Fruit fly (Drosophila melanogaster) whole organism, embryonic: Measurements from ENCODE around the gene CG7557.
A peak's percentile ranks its signal among the peaks of the same experiment; 100 is the strongest.

Experiments used
- Atf-2 ChIP-seq: fragments of 200-800 bp; sonication (Bioruptor generic); optimal IDR thresholded peaks from 2 replicates; lab custom pipeline; 2016; ENCODE audit warnings: missing biosample characterization, missing genetic modification characterization
- B-H2 ChIP-seq: fragments of 200-800 bp; sonication (Bioruptor generic); optimal IDR thresholded peaks from 2 replicates; lab custom pipeline; 2018; ENCODE audit warnings: missing biosample characterization, mild to moderate bottlenecking, missing genetic modification characterization
- CG10274 ChIP-seq: fragments of 200-800 bp; sonication (Bioruptor generic); optimal IDR thresholded peaks from 3 replicates; lab custom pipeline; 2017; ENCODE audit warnings: missing biosample characterization, mild to moderate bottlenecking, missing genetic modification characterization
- CG1233 ChIP-seq: fragments of 200-800 bp; sonication (Bioruptor generic); optimal IDR thresholded peaks from 4 replicates; lab custom pipeline; 2018; ENCODE audit warnings: missing biosample characterization, mild to moderate bottlenecking, missing genetic modification characterization
- CG14014 ChIP-seq: fragments of 200-800 bp; sonication (Bioruptor generic); IDR thresholded peaks from 2 replicates; pipeline ENCODE4 v1.3.6; 2022; ENCODE audit warnings: missing biosample characterization, missing genetic modification characterization
- CG14441 ChIP-seq: fragments of 200-800 bp; sonication (Bioruptor generic); IDR thresholded peaks from 2 replicates; pipeline ENCODE4 v1.3.6; 2022; ENCODE audit warnings: missing biosample characterization, missing genetic modification characterization
- CG16779 ChIP-seq: fragments of 200-800 bp; sonication (Bioruptor generic); IDR thresholded peaks from 2 replicates; pipeline ENCODE4 v1.3.6; 2022; ENCODE audit warnings: missing biosample characterization, missing genetic modification characterization
- CG16863 ChIP-seq: fragments of 200-800 bp; sonication (Bioruptor generic); optimal IDR thresholded peaks from 3 replicates; lab custom pipeline; 2016; ENCODE audit warnings: missing biosample characterization, missing genetic modification characterization
- CG17186 ChIP-seq: fragments of 200-800 bp; sonication (Bioruptor generic); optimal IDR thresholded peaks from 3 replicates; lab custom pipeline; 2017; ENCODE audit warnings: missing biosample characterization, missing genetic modification reagents, missing genetic modification characterization
- CG17328 ChIP-seq: fragments of 200-800 bp; sonication (Bioruptor generic); IDR thresholded peaks from 2 replicates; pipeline ENCODE4 v1.3.6; 2022; ENCODE audit warnings: missing biosample characterization, missing genetic modification characterization
- CG18011 ChIP-seq: fragments of 200-800 bp; sonication (Bioruptor generic); optimal IDR thresholded peaks from 2 replicates; lab custom pipeline; 2017; ENCODE audit warnings: missing biosample characterization, missing genetic modification characterization, mild to moderate bottlenecking, moderate library complexity, missing genotype
- CG3838 ChIP-seq: fragments of 200-800 bp; sonication (Bioruptor generic); optimal IDR thresholded peaks from 3 replicates; lab custom pipeline; 2016; ENCODE audit warnings: missing biosample characterization, missing genetic modification characterization
- CG5180 ChIP-seq: fragments of 200-800 bp; sonication (Bioruptor generic); optimal IDR thresholded peaks from 3 replicates; lab custom pipeline; 2017; ENCODE audit warnings: missing biosample characterization, missing genetic modification characterization, mild to moderate bottlenecking, moderate library complexity, missing genetic modification reagents
- CG6272 ChIP-seq: fragments of 200-800 bp; sonication (Bioruptor generic); IDR thresholded peaks from 2 replicates; pipeline ENCODE4 v1.3.6; 2022; ENCODE audit warnings: missing biosample characterization, missing genetic modification characterization
- CG6765 ChIP-seq: fragments of 200-800 bp; sonication (Bioruptor generic); optimal IDR thresholded peaks from 3 replicates; lab custom pipeline; 2017; ENCODE audit warnings: missing biosample characterization, mild to moderate bottlenecking, missing genetic modification characterization
- CG6854 ChIP-seq: fragments of 200-800 bp; sonication (Bioruptor generic); optimal IDR thresholded peaks from 3 replicates; lab custom pipeline; 2017; ENCODE audit warnings: missing biosample characterization, mild to moderate bottlenecking, missing genetic modification characterization
- CG7745 ChIP-seq: fragments of 200-800 bp; sonication (Bioruptor generic); optimal IDR thresholded peaks from 2 replicates; lab custom pipeline; 2018; ENCODE audit warnings: missing biosample characterization, mild to moderate bottlenecking, missing genetic modification characterization, moderate library complexity
- CG9727 ChIP-seq: fragments of 200-800 bp; sonication (Bioruptor generic); optimal IDR thresholded peaks from 3 replicates; lab custom pipeline; 2017; ENCODE audit warnings: missing biosample characterization, mild to moderate bottlenecking, missing genetic modification characterization
- Chrac-16 ChIP-seq: fragments of 200-800 bp; sonication (Bioruptor generic); optimal IDR thresholded peaks from 3 replicates; lab custom pipeline; 2016; ENCODE audit warnings: missing biosample characterization, missing genetic modification characterization
- Doc3 ChIP-seq: fragments of 200-800 bp; sonication (Bioruptor generic); IDR thresholded peaks from 3 replicates; pipeline ENCODE4 v1.3.6; 2022; ENCODE audit warnings: missing biosample characterization, missing genetic modification characterization; ENCODE audit not compliant: partially characterized antibody
- Hr3 ChIP-seq: fragments of 200-800 bp; sonication (Bioruptor generic); optimal IDR thresholded peaks from 3 replicates; lab custom pipeline; 2016; ENCODE audit warnings: missing biosample characterization, missing genetic modification characterization
- Meics ChIP-seq: fragments of 200-800 bp; sonication (Bioruptor generic); optimal IDR thresholded peaks from 2 replicates; lab custom pipeline; 2017; ENCODE audit warnings: missing biosample characterization, mild to moderate bottlenecking, missing genetic modification characterization
- Mrtf ChIP-seq: fragments of 200-800 bp; sonication (Bioruptor generic); IDR thresholded peaks from 3 replicates; pipeline ENCODE4 v1.3.6; 2022; ENCODE audit warnings: missing biosample characterization, missing genetic modification characterization
- Optix ChIP-seq: fragments of 200-800 bp; sonication (Bioruptor generic); IDR thresholded peaks from 3 replicates; pipeline ENCODE4 v1.3.6; 2022; ENCODE audit warnings: missing biosample characterization, missing genetic modification characterization
- PHDP ChIP-seq: fragments of 200-800 bp; sonication (Bioruptor generic); optimal IDR thresholded peaks from 3 replicates; lab custom pipeline; 2018; ENCODE audit warnings: missing biosample characterization, mild to moderate bottlenecking, missing genetic modification characterization, moderate library complexity
- Ptx1 ChIP-seq: fragments of 200-800 bp; sonication (Bioruptor generic); IDR thresholded peaks from 2 replicates; pipeline ENCODE4 v1.3.6; 2022; ENCODE audit warnings: missing biosample characterization, missing genetic modification characterization
- Ravus ChIP-seq: fragments of 200-800 bp; sonication (Bioruptor generic); IDR thresholded peaks from 2 replicates; pipeline ENCODE4 v1.3.6; 2022; ENCODE audit warnings: missing biosample characterization, missing genetic modification characterization
- Rfx ChIP-seq: fragments of 200-800 bp; sonication (Bioruptor generic); IDR thresholded peaks from 2 replicates; pipeline ENCODE4 v1.3.6; 2022; ENCODE audit warnings: missing biosample characterization, missing genetic modification characterization
- Sry-β ChIP-seq: fragments of 200-800 bp; sonication (Bioruptor generic); optimal IDR thresholded peaks from 2 replicates; lab custom pipeline; 2018; ENCODE audit warnings: missing biosample characterization, mild to moderate bottlenecking, missing genetic modification characterization, moderate library complexity
- Xbp1 ChIP-seq: fragments of 200-800 bp; sonication (Bioruptor generic); optimal IDR thresholded peaks from 3 replicates; lab custom pipeline; 2016; ENCODE audit warnings: missing biosample characterization, mild to moderate bottlenecking, missing genetic modification characterization
- ac ChIP-seq: fragments of 200-800 bp; sonication (Bioruptor generic); optimal IDR thresholded peaks from 3 replicates; lab custom pipeline; 2017; ENCODE audit warnings: missing biosample characterization, mild to moderate bottlenecking, missing genetic modification characterization
- ase ChIP-seq: fragments of 200-800 bp; sonication (Bioruptor generic); IDR thresholded peaks from 3 replicates; pipeline ENCODE4 v1.3.6; 2022; ENCODE audit warnings: missing biosample characterization, missing genetic modification characterization
- cad ChIP-seq: fragments of >200 bp; optimal IDR thresholded peaks from 2 replicates; lab custom pipeline; 2017; ENCODE audit warnings: missing biosample characterization, missing genetic modification characterization
- danr ChIP-seq: fragments of 200-800 bp; sonication (Bioruptor generic); IDR thresholded peaks from 2 replicates; pipeline ENCODE4 v1.3.6; 2022; ENCODE audit warnings: missing biosample characterization, missing genetic modification characterization
- dmrt11E ChIP-seq: fragments of 200-800 bp; sonication (Bioruptor generic); optimal IDR thresholded peaks from 3 replicates; lab custom pipeline; 2018; ENCODE audit warnings: missing biosample characterization, mild to moderate bottlenecking, missing genetic modification characterization, moderate library complexity
- en ChIP-seq: fragments of 200-800 bp; sonication (Bioruptor generic); optimal IDR thresholded peaks from 2 replicates; lab custom pipeline; 2016; ENCODE audit warnings: missing biosample characterization, missing genetic modification characterization
- fd64A ChIP-seq: fragments of 200-800 bp; sonication (Bioruptor generic); optimal IDR thresholded peaks from 3 replicates; lab custom pipeline; 2018; ENCODE audit warnings: missing biosample characterization, mild to moderate bottlenecking, missing genetic modification characterization
- fd96Cb ChIP-seq: fragments of 200-800 bp; sonication (Bioruptor generic); optimal IDR thresholded peaks from 2 replicates; lab custom pipeline; 2018; ENCODE audit warnings: missing biosample characterization, mild to moderate bottlenecking, missing genetic modification characterization, moderate library complexity
- gt ChIP-seq: fragments of 200-800 bp; sonication (Bioruptor generic); IDR thresholded peaks from 2 replicates; pipeline ENCODE4 v1.3.6; 2022; ENCODE audit warnings: missing biosample characterization, missing genetic modification characterization
- hbn ChIP-seq: fragments of 200-800 bp; sonication (Bioruptor generic); IDR thresholded peaks from 2 replicates; pipeline ENCODE4 v1.3.6; 2022; ENCODE audit warnings: missing biosample characterization, missing genetic modification characterization; ENCODE audit not compliant: partially characterized antibody
- ind ChIP-seq: fragments of 200-800 bp; sonication (Bioruptor generic); optimal IDR thresholded peaks from 3 replicates; lab custom pipeline; 2016; ENCODE audit warnings: missing biosample characterization, missing genetic modification characterization
- nerfin-1 ChIP-seq: fragments of 200-800 bp; sonication (Bioruptor generic); optimal IDR thresholded peaks from 3 replicates; lab custom pipeline; 2019; ENCODE audit warnings: missing biosample characterization, mild to moderate bottlenecking, missing genetic modification characterization, moderate library complexity
- nmo ChIP-seq: fragments of 200-800 bp; sonication (Bioruptor generic); optimal IDR thresholded peaks from 2 replicates; lab custom pipeline; 2018; ENCODE audit warnings: missing biosample characterization, mild to moderate bottlenecking, missing genetic modification characterization, moderate library complexity
- pita ChIP-seq: fragments of 200-800 bp; sonication (Bioruptor generic); optimal IDR thresholded peaks from 2 replicates; lab custom pipeline; 2017; ENCODE audit warnings: missing biosample characterization, mild to moderate bottlenecking, missing genetic modification characterization
- psq ChIP-seq: fragments of 200-800 bp; sonication (Bioruptor generic); optimal IDR thresholded peaks from 2 replicates; lab custom pipeline; 2017; ENCODE audit warnings: missing biosample characterization, missing genetic modification characterization
- sisA ChIP-seq: fragments of 200-800 bp; sonication (Bioruptor generic); IDR thresholded peaks from 2 replicates; pipeline ENCODE4 v1.3.6; 2022; ENCODE audit warnings: missing biosample characterization, missing genetic modification characterization
- slou ChIP-seq: fragments of 200-800 bp; sonication (Bioruptor generic); optimal IDR thresholded peaks from 3 replicates; lab custom pipeline; 2016; ENCODE audit warnings: missing biosample characterization, missing genetic modification characterization
- sr ChIP-seq: fragments of 200-800 bp; sonication (Bioruptor generic); IDR thresholded peaks from 3 replicates; pipeline ENCODE4 v1.3.6; 2022; ENCODE audit warnings: missing biosample characterization, missing genetic modification characterization
- tx ChIP-seq: fragments of 200-800 bp; sonication (Bioruptor generic); optimal IDR thresholded peaks from 2 replicates; lab custom pipeline; 2016; ENCODE audit warnings: missing biosample characterization, missing genetic modification characterization
- wdn ChIP-seq: fragments of 200-800 bp; sonication (Bioruptor generic); IDR thresholded peaks from 2 replicates; pipeline ENCODE4 v1.3.6; 2022; ENCODE audit warnings: missing biosample characterization, missing genetic modification characterization
- wor ChIP-seq: fragments of 200-800 bp; sonication (Bioruptor generic); IDR thresholded peaks from 2 replicates; pipeline ENCODE4 v1.3.6; 2022; ENCODE audit warnings: missing biosample characterization, missing genetic modification characterization

Gene CG7557

DNA sequence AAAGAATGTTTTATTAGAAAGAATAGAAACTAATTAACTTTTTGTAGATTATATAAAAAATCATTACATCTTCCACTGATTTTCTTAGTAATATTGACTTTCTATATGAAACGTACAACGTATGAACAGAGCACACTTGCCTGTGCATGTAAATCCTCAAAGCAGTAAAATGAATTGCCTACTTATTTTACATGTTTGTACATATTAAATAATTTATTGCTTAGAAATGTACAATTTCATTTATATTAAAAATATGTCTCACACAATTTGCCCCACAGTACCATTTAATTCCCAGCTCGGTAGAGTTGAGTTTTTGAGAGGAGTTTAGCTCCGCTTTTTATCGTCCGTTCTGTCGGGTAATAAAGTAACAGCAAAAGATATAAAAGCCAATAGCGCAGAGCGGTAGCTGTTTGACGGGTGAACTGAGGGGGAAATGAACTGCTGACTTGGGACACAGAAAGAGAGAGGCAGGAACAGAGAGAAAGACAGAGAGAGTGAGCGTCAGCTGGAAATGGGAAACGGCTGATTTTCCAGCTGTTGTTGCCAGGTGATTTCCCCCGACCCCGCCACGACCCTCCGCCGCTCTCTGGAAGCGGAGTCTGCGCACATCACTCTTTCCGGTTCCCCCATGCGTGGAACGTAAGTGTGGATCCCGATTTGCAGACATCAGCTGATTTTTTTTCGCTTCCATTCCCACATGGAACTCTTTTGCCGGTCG, 48.3 kb downstream of the CG7557 start (continued):
- TF ChIP-seq CG6272 (no peak), Ptx1 (GFP tag; lab: Robert Waterston, UW) (no peak), psq (GFP tag; lab: Kevin White, UChicago) (no peak), ase (GFP tag; lab: Robert Waterston, UW) (no peak), CG6854 (GFP tag; lab: Kevin White, UChicago) (no peak), nerfin-1 (tag; lab: Kevin White, UChicago) (peak; percentile 59), CG14014 (GFP tag; lab: Robert Waterston, UW) (no peak), fd64A (GFP tag; lab: Kevin White, UChicago) (peak; percentile 14), Doc3 (GFP tag; lab: Robert Waterston, UW) (peak; percentile 14; the same call in 1 of the 3 replicates), PHDP (tag; lab: Kevin White, UChicago) (peak; percentile 8), CG14441 (GFP tag; lab: Robert Waterston, UW) (no peak), CG9727 (GFP tag; lab: Kevin White, UChicago) (peak; percentile 16), en (no peak), pita (no peak), ac (GFP tag; lab: Kevin White, UChicago) (peak; percentile 28), CG6765 (GFP tag; lab: Kevin White, UChicago) (peak; percentile 42), B-H2 (GFP tag; lab: Kevin White, UChicago) (peak; percentile 24), wor (GFP tag; lab: Robert Waterston, UW) (no peak), Optix (no peak), wdn (no peak), Xbp1 (GFP tag; lab: Kevin White, UChicago) (no peak), sr (no peak; the same call in 2 of the 3 replicates), CG10274 (GFP tag; lab: Kevin White, UChicago) (no peak), CG5180 (GFP tag; lab: Kevin White, UChicago) (peak; percentile 28), gt (no peak), Sry-β (GFP tag; lab: Kevin White, UChicago) (no peak), CG17186 (GFP tag; lab: Kevin White, UChicago) (no peak), CG3838 (no peak), Meics (GFP tag; lab: Kevin White, UChicago) (peak; percentile 10), ind (GFP tag; lab: Kevin White, UChicago) (no peak), CG1233 (GFP tag; lab: Kevin White, UChicago) (no peak), Atf-2 (GFP tag; lab: Kevin White, UChicago) (no peak), CG16779 (GFP tag; lab: Robert Waterston, UW) (no peak), CG16863 (GFP tag; lab: Kevin White, UChicago) (no peak), Mrtf (GFP tag; lab: Robert Waterston, UW) (no peak), tx (GFP tag; lab: Kevin White, UChicago) (no peak), fd96Cb (tag; lab: Kevin White, UChicago) (no peak), Rfx (GFP tag; lab: Robert Waterston, UW) (0 out of 2 replicates have a peak, but pooled peaks have one; percentile 68), slou (GFP tag; lab: Kevin White, UChicago) (no peak), Hr3 (GFP tag; lab: Kevin White, UChicago) (no peak), sisA (GFP tag; lab: Robert Waterston, UW) (no peak), nmo (GFP tag; lab: Kevin White, UChicago) (no peak), CG17328 (GFP tag; lab: Robert Waterston, UW) (peak; percentile 30; the same call in 1 of the 2 replicates), CG7745 (tag; lab: Kevin White, UChicago) (no peak), danr (GFP tag; lab: Robert Waterston, UW) (no peak), CG18011 (GFP tag; lab: Kevin White, UChicago) (no peak), Ravus (GFP tag; lab: Robert Waterston, UW) (no peak), Chrac-16 (GFP tag; lab: Kevin White, UChicago) (no peak), cad (GFP tag; lab: Kevin White, UChicago) (no peak), hbn (0 out of 2 replicates have a peak, but pooled peaks have one; percentile 14), dmrt11E (tag; lab: Kevin White, UChicago) (no peak)
